Fruit fly (Drosophila melanogaster) whole organism, prepupa: Measurements from ENCODE around the gene CG33647.

Experiments used
- CG34406 ChIP-seq: fragments of 200-800 bp; sonication (Bioruptor generic); optimal IDR thresholded peaks from 3 replicates; lab custom pipeline; 2016; ENCODE audit warnings: missing biosample characterization, missing genetic modification characterization
- fd59A ChIP-seq: fragments of 200-800 bp; sonication (Bioruptor generic); optimal IDR thresholded peaks from 2 replicates; lab custom pipeline; 2017; ENCODE audit warnings: missing biosample characterization, mild to moderate bottlenecking, missing genetic modification characterization, missing genetic modification reagents

DNA sequence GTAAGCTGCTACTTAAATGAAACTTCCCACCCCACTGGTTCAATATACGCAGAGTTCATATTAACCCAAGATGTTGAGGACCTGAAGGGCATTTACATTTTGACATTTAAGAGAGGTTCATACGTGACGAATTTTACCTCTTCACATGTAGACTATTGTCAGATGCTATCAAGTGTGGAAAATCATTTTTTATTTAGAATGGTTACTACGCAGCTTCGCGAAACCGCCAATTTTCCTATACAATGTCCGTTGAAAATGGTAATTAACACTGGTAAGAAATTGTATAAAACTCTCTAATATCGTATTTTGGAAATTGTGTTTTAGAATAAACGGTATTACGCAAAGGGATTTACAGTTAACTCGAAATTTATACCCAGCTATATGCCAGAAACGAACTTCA lies 394 bp downstream of the CG33647 start:
- TF ChIP-seq CG34406 (no peak), fd59A (no peak)
